Fruit fly (Drosophila melanogaster) whole organism, embryonic: ENCODE results near the gene Jon99Ciii.

ENCODE experiments used
- BEAF-32 ChIP-seq: fragments of 200-800 bp; sonication (Bioruptor generic); optimal IDR thresholded peaks from 3 replicates; lab custom pipeline; 2017; ENCODE audit warnings: missing biosample characterization, missing genetic modification characterization, mild to moderate bottlenecking, moderate library complexity, missing genetic modification reagents
- Bgb ChIP-seq: fragments of 200-800 bp; sonication (Bioruptor generic); IDR thresholded peaks from 2 replicates; pipeline ENCODE4 v1.3.6; 2022; ENCODE audit warnings: missing biosample characterization, missing genetic modification characterization; ENCODE audit not compliant: partially characterized antibody
- CG11085 ChIP-seq: fragments of 200-800 bp; sonication (Bioruptor generic); IDR thresholded peaks from 2 replicates; pipeline ENCODE4 v1.3.6; 2022; ENCODE audit warnings: missing biosample characterization, missing genetic modification characterization
- CG11247 ChIP-seq: fragments of 200-800 bp; sonication (Bioruptor generic); IDR thresholded peaks from 2 replicates; pipeline ENCODE4 v1.3.6; 2022; ENCODE audit warnings: missing biosample characterization, missing genetic modification characterization
- CG12299 ChIP-seq: fragments of 200-800 bp; sonication (Bioruptor generic); optimal IDR thresholded peaks from 2 replicates; lab custom pipeline; 2018; ENCODE audit warnings: missing biosample characterization, mild to moderate bottlenecking, missing genetic modification characterization
- CG14860 ChIP-seq: fragments of 200-800 bp; sonication (Bioruptor generic); IDR thresholded peaks from 3 replicates; pipeline ENCODE4 v1.3.6; 2022; ENCODE audit warnings: missing biosample characterization, missing genetic modification characterization; ENCODE audit not compliant: partially characterized antibody
- CG15601 ChIP-seq: fragments of 200-800 bp; sonication (Bioruptor generic); optimal IDR thresholded peaks from 3 replicates; lab custom pipeline; 2019; ENCODE audit warnings: missing biosample characterization, mild to moderate bottlenecking, missing genetic modification characterization, moderate library complexity
- CG18764 ChIP-seq: fragments of 200-800 bp; sonication (Bioruptor generic); optimal IDR thresholded peaks from 3 replicates; lab custom pipeline; 2016; ENCODE audit warnings: missing biosample characterization, missing genetic modification characterization
- CG2116 ChIP-seq: fragments of 200-800 bp; sonication (Bioruptor generic); optimal IDR thresholded peaks from 3 replicates; lab custom pipeline; 2018; ENCODE audit warnings: missing biosample characterization, mild to moderate bottlenecking, missing genetic modification characterization
- CG2120 ChIP-seq: fragments of 200-800 bp; sonication (Bioruptor generic); optimal IDR thresholded peaks from 3 replicates; lab custom pipeline; 2016; ENCODE audit warnings: missing biosample characterization, missing genetic modification characterization
- CG2129 ChIP-seq: fragments of 200-800 bp; sonication (Bioruptor generic); IDR thresholded peaks from 2 replicates; pipeline ENCODE4 v1.3.6; 2022; ENCODE audit warnings: missing biosample characterization, missing genetic modification characterization; ENCODE audit not compliant: partially characterized antibody
- CG30403 ChIP-seq: fragments of 200-800 bp; sonication (Bioruptor generic); optimal IDR thresholded peaks from 3 replicates; lab custom pipeline; 2016; ENCODE audit warnings: missing biosample characterization, missing genetic modification characterization
- CG30431 ChIP-seq: fragments of 200-800 bp; sonication (Bioruptor generic); optimal IDR thresholded peaks from 2 replicates; lab custom pipeline; 2017; ENCODE audit warnings: missing biosample characterization, missing genetic modification characterization
- CG31365 ChIP-seq: fragments of 200-800 bp; sonication (Bioruptor generic); optimal IDR thresholded peaks from 2 replicates; lab custom pipeline; 2018; ENCODE audit warnings: missing biosample characterization, mild to moderate bottlenecking, missing genetic modification characterization
- CG34422 ChIP-seq: fragments of 200-800 bp; sonication (Bioruptor generic); IDR thresholded peaks from 3 replicates; pipeline ENCODE4 v1.3.6; 2022; ENCODE audit warnings: missing biosample characterization, missing genetic modification characterization
- CG6272 ChIP-seq: fragments of 200-800 bp; sonication (Bioruptor generic); IDR thresholded peaks from 2 replicates; pipeline ENCODE4 v1.3.6; 2022; ENCODE audit warnings: missing biosample characterization, missing genetic modification characterization
- CG6791 ChIP-seq: fragments of 200-800 bp; sonication (Bioruptor generic); IDR thresholded peaks from 3 replicates; pipeline ENCODE4 v1.3.6; 2022; ENCODE audit warnings: missing biosample characterization, missing genetic modification characterization; ENCODE audit not compliant: partially characterized antibody
- CG9437 ChIP-seq: fragments of 200-800 bp; sonication (Bioruptor generic); optimal IDR thresholded peaks from 2 replicates; lab custom pipeline; 2018; ENCODE audit warnings: missing biosample characterization, mild to moderate bottlenecking, missing genetic modification characterization
- CG9932 ChIP-seq: fragments of 200-800 bp; sonication (Bioruptor generic); IDR thresholded peaks from 2 replicates; pipeline ENCODE4 v1.3.6; 2022; ENCODE audit warnings: missing biosample characterization, missing genetic modification characterization
- Dek ChIP-seq: fragments of 200-800 bp; sonication (Bioruptor generic); optimal IDR thresholded peaks from 3 replicates; lab custom pipeline; 2019; ENCODE audit warnings: missing biosample characterization, mild to moderate bottlenecking, missing genetic modification characterization, moderate library complexity
- Dref ChIP-seq: fragments of 200-800 bp; sonication (Bioruptor generic); IDR thresholded peaks from 2 replicates; pipeline ENCODE4 v1.3.6; 2022; ENCODE audit warnings: missing biosample characterization, missing genetic modification characterization
- H2.0 ChIP-seq: fragments of 200-800 bp; sonication (Bioruptor generic); IDR thresholded peaks from 2 replicates; pipeline ENCODE4 v1.3.6; 2022; ENCODE audit warnings: missing biosample characterization, missing genetic modification characterization
- HLH4C ChIP-seq: fragments of 200-800 bp; sonication (Bioruptor generic); IDR thresholded peaks from 3 replicates; pipeline ENCODE4 v1.3.6; 2022; ENCODE audit warnings: missing biosample characterization, missing genetic modification characterization; ENCODE audit not compliant: partially characterized antibody
- HmgZ ChIP-seq: fragments of 200-800 bp; sonication (Bioruptor generic); optimal IDR thresholded peaks from 2 replicates; lab custom pipeline; 2018; ENCODE audit warnings: missing biosample characterization, mild to moderate bottlenecking, missing genetic modification characterization
- MBD-R2 ChIP-seq: fragments of 200-800 bp; sonication (Bioruptor generic); IDR thresholded peaks from 2 replicates; pipeline ENCODE4 v1.3.6; 2022; ENCODE audit warnings: missing biosample characterization, missing genetic modification characterization
- Med ChIP-seq: fragments of 200-800 bp; sonication (Bioruptor generic); peaks from one replicate; lab custom pipeline; 2016; ENCODE audit warnings: missing biosample characterization, missing genetic modification characterization, mild to moderate bottlenecking, inconsistent platforms, moderate library complexity
- Mes4 ChIP-seq: fragments of 200-800 bp; sonication (Bioruptor generic); optimal IDR thresholded peaks from 2 replicates; lab custom pipeline; 2016; ENCODE audit warnings: missing biosample characterization, missing genetic modification characterization
- NK7.1 ChIP-seq: fragments of 200-800 bp; sonication (Bioruptor generic); optimal IDR thresholded peaks from 3 replicates; lab custom pipeline; 2016; ENCODE audit warnings: missing biosample characterization, missing genetic modification characterization
- Opbp ChIP-seq: fragments of 200-800 bp; sonication (Bioruptor generic); IDR thresholded peaks from 3 replicates; pipeline ENCODE4 v1.3.6; 2022; ENCODE audit warnings: missing biosample characterization, missing genetic modification characterization; ENCODE audit not compliant: partially characterized antibody
- Optix ChIP-seq: fragments of 200-800 bp; sonication (Bioruptor generic); IDR thresholded peaks from 3 replicates; pipeline ENCODE4 v1.3.6; 2022; ENCODE audit warnings: missing biosample characterization, missing genetic modification characterization
- Sox102F ChIP-seq: fragments of 200-800 bp; sonication (Bioruptor generic); optimal IDR thresholded peaks from 2 replicates; lab custom pipeline; 2018; ENCODE audit warnings: missing biosample characterization, mild to moderate bottlenecking, missing genetic modification characterization, moderate library complexity
- YL-1 ChIP-seq: fragments of 200-800 bp; sonication (Bioruptor generic); optimal IDR thresholded peaks from 3 replicates; lab custom pipeline; 2017; ENCODE audit warnings: missing biosample characterization, mild to moderate bottlenecking, missing genetic modification characterization
- amos ChIP-seq: fragments of 200-800 bp; sonication (Bioruptor generic); IDR thresholded peaks from 2 replicates; pipeline ENCODE4 v1.3.6; 2022; ENCODE audit warnings: missing biosample characterization, missing genetic modification characterization; ENCODE audit not compliant: partially characterized antibody
- ara ChIP-seq: fragments of 200-800 bp; sonication (Bioruptor generic); IDR thresholded peaks from 2 replicates; pipeline ENCODE4 v1.3.6; 2022; ENCODE audit warnings: missing biosample characterization, missing genetic modification characterization
- ato ChIP-seq: fragments of 200-800 bp; sonication (Bioruptor generic); IDR thresholded peaks from 2 replicates; pipeline ENCODE4 v1.3.6; 2022; ENCODE audit warnings: missing biosample characterization, missing genetic modification characterization; ENCODE audit not compliant: partially characterized antibody
- chinmo ChIP-seq: fragments of 200-800 bp; sonication (Bioruptor generic); IDR thresholded peaks from 4 replicates; pipeline ENCODE4 v1.3.6; 2022; ENCODE audit warnings: missing biosample characterization, missing genetic modification characterization; ENCODE audit not compliant: partially characterized antibody
- crp ChIP-seq, 2 experiments: fragments of 200-800 bp; sonication (Bioruptor generic); optimal IDR thresholded peaks; 2 replicates in 1 of 2; 3 replicates in 1 of 2; lab custom pipeline; 2017; ENCODE audit warnings: missing biosample characterization in 2 of 2, missing genetic modification characterization in 2 of 2, mild to moderate bottlenecking in 1 of 2, moderate library complexity in 1 of 2
- fd96Cb ChIP-seq: fragments of 200-800 bp; sonication (Bioruptor generic); optimal IDR thresholded peaks from 2 replicates; lab custom pipeline; 2018; ENCODE audit warnings: missing biosample characterization, mild to moderate bottlenecking, missing genetic modification characterization, moderate library complexity
- hth ChIP-seq: fragments of >200 bp; optimal IDR thresholded peaks from 2 replicates; lab custom pipeline; 2017; ENCODE audit warnings: inconsistent platforms
- insv ChIP-seq, 2 experiments: fragments of 200-800 bp; sonication (Bioruptor generic); optimal IDR thresholded peaks; 3 replicates each; lab custom pipeline; 2016 to 2018; ENCODE audit warnings: missing biosample characterization in 2 of 2, missing genetic modification characterization in 2 of 2
- kay ChIP-seq: fragments of 200-800 bp; sonication (Bioruptor generic); optimal IDR thresholded peaks from 2 replicates; lab custom pipeline; 2016; ENCODE audit warnings: missing biosample characterization, missing genetic modification characterization
- nerfin-1 ChIP-seq: fragments of 200-800 bp; sonication (Bioruptor generic); optimal IDR thresholded peaks from 3 replicates; lab custom pipeline; 2019; ENCODE audit warnings: missing biosample characterization, mild to moderate bottlenecking, missing genetic modification characterization, moderate library complexity
- nerfin-2 ChIP-seq: fragments of 200-800 bp; sonication (Bioruptor generic); IDR thresholded peaks from 2 replicates; pipeline ENCODE4 v1.3.6; 2022; ENCODE audit warnings: missing biosample characterization, missing genetic modification characterization; ENCODE audit not compliant: partially characterized antibody
- pita ChIP-seq: fragments of 200-800 bp; sonication (Bioruptor generic); optimal IDR thresholded peaks from 2 replicates; lab custom pipeline; 2017; ENCODE audit warnings: missing biosample characterization, mild to moderate bottlenecking, missing genetic modification characterization
- ranshi ChIP-seq: fragments of 200-800 bp; sonication (Bioruptor generic); IDR thresholded peaks from 2 replicates; pipeline ENCODE4 v1.3.6; 2022; ENCODE audit warnings: missing biosample characterization, missing genetic modification characterization
- rib ChIP-seq: fragments of 200-800 bp; sonication (Bioruptor generic); IDR thresholded peaks from 2 replicates; pipeline ENCODE4 v1.3.6; 2022; ENCODE audit warnings: missing biosample characterization, missing genetic modification characterization
- sens-2 ChIP-seq: fragments of 200-800 bp; sonication (Bioruptor generic); IDR thresholded peaks from 2 replicates; pipeline ENCODE4 v1.3.6; 2022; ENCODE audit warnings: missing biosample characterization, missing genetic modification characterization
- shn ChIP-seq: fragments of 200-800 bp; sonication (Bioruptor generic); optimal IDR thresholded peaks from 3 replicates; lab custom pipeline; 2016; ENCODE audit warnings: missing biosample characterization, missing genetic modification characterization
- so ChIP-seq: fragments of 200-800 bp; sonication (Bioruptor generic); IDR thresholded peaks from 3 replicates; pipeline ENCODE4 v1.3.6; 2022; ENCODE audit warnings: missing biosample characterization, missing genetic modification characterization
- tna ChIP-seq: fragments of 200-800 bp; sonication (Bioruptor generic); IDR thresholded peaks from 2 replicates; pipeline ENCODE4 v1.3.6; 2022; ENCODE audit warnings: missing biosample characterization, missing genetic modification characterization; ENCODE audit not compliant: partially characterized antibody

The Jon99Ciii gene

DNA sequence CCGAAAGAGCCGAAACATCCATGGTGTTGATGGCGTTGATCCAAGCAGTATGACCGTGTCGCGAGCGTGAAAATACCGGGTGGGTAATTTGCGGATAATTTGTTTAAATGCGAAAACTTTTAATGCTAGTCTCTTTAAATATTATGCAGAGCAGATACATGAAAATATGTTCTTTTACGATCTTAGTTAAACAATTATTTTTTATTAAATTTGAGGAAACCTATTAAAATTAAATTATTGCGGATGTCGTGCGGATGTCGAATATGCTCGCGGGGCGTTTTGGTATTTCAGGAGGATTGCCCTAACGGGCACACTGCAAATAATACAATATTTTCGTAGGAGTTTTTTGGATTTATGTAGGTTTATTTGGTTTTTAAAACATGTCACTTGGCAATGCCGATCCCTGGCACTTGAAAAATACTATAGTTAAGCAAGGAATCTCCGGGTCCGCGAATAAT lies 11.0 kb downstream of the Jon99Ciii start, which contains the start of the genes Cog7, CG42557 and CG42558 (continued):
- TF ChIP-seq CG11085 (GFP tag; lab: Robert Waterston, UW) = no peak
- peak; percentile 69 for TF ChIP-seq YL-1 (GFP tag; lab: Kevin White, UChicago)
- no peak for TF ChIP-seq shn (GFP tag; lab: Kevin White, UChicago)
- TF ChIP-seq CG30403 (GFP tag; lab: Kevin White, UChicago) = no peak
- peak; percentile 83 for TF ChIP-seq MBD-R2 (GFP tag; lab: Robert Waterston, UW)
- no peak for TF ChIP-seq CG31365 (tag; lab: Kevin White, UChicago)
- TF ChIP-seq Bgb (GFP tag; lab: Robert Waterston, UW) = no peak
- no peak for TF ChIP-seq CG2120
- no peak for TF ChIP-seq CG6791
- TF ChIP-seq nerfin-1 (tag; lab: Kevin White, UChicago) = no peak
- no peak for TF ChIP-seq pita (GFP tag; lab: Kevin White, UChicago)
- TF ChIP-seq Mes4 (GFP tag; lab: Kevin White, UChicago) = no peak
- no peak for TF ChIP-seq CG15601 (tag; lab: Kevin White, UChicago)
- TF ChIP-seq chinmo (GFP tag; lab: Robert Waterston, UW) = no peak
- no peak for TF ChIP-seq rib (GFP tag; lab: Robert Waterston, UW)
- no peak for TF ChIP-seq HmgZ (tag; lab: Kevin White, UChicago)
- TF ChIP-seq sens-2 (GFP tag; lab: Robert Waterston, UW) = no peak
- TF ChIP-seq CG11247 (GFP tag; lab: Robert Waterston, UW) = no peak
- TF ChIP-seq ranshi (GFP tag; lab: Robert Waterston, UW) = no peak
- TF ChIP-seq CG12299 = no peak
- TF ChIP-seq insv (GFP tag; optimal IDR thresholded peaks at IDR 0.05; lab: Kevin White, UChicago) = no peak
- peak; percentile 40 for TF ChIP-seq Dref (GFP tag; lab: Robert Waterston, UW)
- TF ChIP-seq fd96Cb (tag; lab: Kevin White, UChicago) = no peak
- no peak for TF ChIP-seq kay
- TF ChIP-seq CG9932 (GFP tag; lab: Robert Waterston, UW) = no peak
- no peak for TF ChIP-seq H2.0 (GFP tag; lab: Robert Waterston, UW)
- TF ChIP-seq CG30431 (GFP tag; lab: Kevin White, UChicago) = no peak
- TF ChIP-seq, all 482 proteins: peak for 19

DNA sequence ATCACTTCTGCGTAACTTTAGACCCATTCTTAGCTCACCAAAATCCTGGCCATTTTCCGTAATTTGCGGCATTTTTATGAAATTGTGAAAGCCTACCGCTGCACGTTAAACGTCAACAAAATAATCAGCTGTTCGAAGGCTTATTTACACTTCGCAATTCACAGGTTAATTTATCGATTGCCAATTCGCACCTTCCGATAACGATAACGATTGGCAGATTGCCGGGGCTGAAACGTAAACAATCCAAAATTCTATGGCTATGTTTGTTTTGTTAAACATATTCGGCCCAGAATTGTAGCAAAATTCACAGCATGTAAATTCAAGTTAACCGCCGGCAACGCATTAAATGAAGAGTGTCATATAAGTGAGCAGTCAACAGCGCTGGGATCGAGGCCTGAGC lies 13.7 kb downstream of the Jon99Ciii start, which contains the start of the genes eIF2Balpha and Vps13B:
Gene eIF2Balpha (minus strand): TSS at position 133 of the 400 bp plus-strand sequence.
Gene Vps13B (plus strand): TSS at position 223 of the 400 bp plus-strand sequence.
- TF ChIP-seq crp (GFP tag; optimal IDR thresholded peaks at IDR 0.05; lab: Kevin White, UChicago) (peak in 1 of 2 experiments; percentile 87), Dek (no peak), CG6272 (GFP tag; lab: Robert Waterston, UW) (no peak), CG34422 (GFP tag; lab: Robert Waterston, UW) (peak; percentile 61; the same call in 1 of the 3 replicates), HLH4C (GFP tag; lab: Robert Waterston, UW) (peak; percentile 94), CG9437 (GFP tag; lab: Kevin White, UChicago) (peak; percentile 49), Med (GFP tag; lab: Kevin White, UChicago) (no peak), Opbp (GFP tag; lab: Robert Waterston, UW) (peak; percentile 87; the same call in 2 of the 3 replicates), ato (GFP tag; lab: Robert Waterston, UW) (peak; percentile 87), CG18764 (peak; percentile 100), tna (GFP tag; lab: Robert Waterston, UW) (peak; percentile 91), NK7.1 (GFP tag; lab: Kevin White, UChicago) (no peak), BEAF-32 (peak; percentile 8), CG2129 (0 out of 2 replicates have a peak, but pooled peaks have one; percentile 15), ara (GFP tag; lab: Robert Waterston, UW) (peak; percentile 36; the same call in 1 of the 2 replicates), CG14860 (GFP tag; lab: Robert Waterston, UW) (peak; percentile 63), hth (lab: Kevin White, UChicago) (no peak), Optix (GFP tag; lab: Robert Waterston, UW) (0 out of 3 replicates have a peak, but pooled peaks have one; percentile 35), CG2116 (GFP tag; lab: Kevin White, UChicago) (peak; percentile 29), Sox102F (GFP tag; lab: Kevin White, UChicago) (peak; percentile 54), nerfin-2 (GFP tag; lab: Robert Waterston, UW) (peak; percentile 85), amos (GFP tag; lab: Robert Waterston, UW) (peak; percentile 70), so (peak; percentile 35; the same call in 1 of the 3 replicates)
